Worm (Caenorhabditis elegans): ENCODE measurements around the gene T20D4.12.

ce11 chrV:3372673-3373072 is 24.2 kb upstream of the T20D4.12 start, which contains the start of gene srx-121:
- TF ChIP-seq scrt-1 (GFP tag; IDR thresholded peaks at IDR 0.05) (no peak), ama-1 (optimal IDR thresholded peaks at IDR 0.05) (no peak), tbx-37 (GFP tag; conservative IDR thresholded peaks at IDR 0.05) (no peak), pes-1 (GFP tag; IDR thresholded peaks at IDR 0.05) (no peak), hmbx-1 (tag; optimal IDR thresholded peaks at IDR 0.05) (no peak), F13C5.2 (tag; optimal IDR thresholded peaks at IDR 0.05) (no peak), tra-4 (tag; optimal IDR thresholded peaks at IDR 0.05) (no peak), aly-1 (tag; optimal IDR thresholded peaks at IDR 0.05) (no peak), sea-1 (GFP tag; conservative IDR thresholded peaks at IDR 0.05) (no peak), flt-1 (GFP tag; IDR thresholded peaks at IDR 0.05) (no peak), hnd-1 (tag; optimal IDR thresholded peaks at IDR 0.05) (no peak)
